Worm (Caenorhabditis elegans) whole organism, L4 larva: ENCODE data around the gene mab-21.

Source experiments
- F26F4.8 ChIP-seq: fragments of 200-800 bp; sonication (Bioruptor generic); conservative IDR thresholded peaks from 2 replicates; pipeline ENCODE4 v1.3.6; 2022; ENCODE audit warnings: missing genetic modification characterization, missing compliant biosample characterization
- T20F7.1 ChIP-seq: fragments of 200-800 bp; sonication (Bioruptor generic); optimal IDR thresholded peaks from 2 replicates; lab custom pipeline; 2018; ENCODE audit warnings: mild to moderate bottlenecking, missing genetic modification characterization, missing compliant biosample characterization
- ZK546.5 ChIP-seq, 2 experiments: sonication (generic microtip); optimal IDR thresholded peaks; 2 replicates each; lab custom pipeline; 2017; ENCODE audit warnings: missing biosample characterization in 2 of 2, missing genetic modification characterization in 2 of 2
- aha-1 ChIP-seq: fragments of 150-350 bp; peaks from one replicate; lab custom pipeline; 2014; ENCODE audit warnings: missing biosample characterization, missing genetic modification characterization
- ceh-28 ChIP-seq: fragments of 150-350 bp; optimal IDR thresholded peaks from 2 replicates; lab custom pipeline; 2014; ENCODE audit warnings: missing biosample characterization, missing genetic modification reagents, missing genetic modification characterization
- ceh-44 ChIP-seq: fragments of 200-800 bp; sonication (Bioruptor generic); IDR thresholded peaks from 2 replicates; pipeline ENCODE4 v1.3.6; 2022; ENCODE audit warnings: missing genetic modification reagents, missing genetic modification characterization, missing compliant biosample characterization
- ceh-62 ChIP-seq: sonication (generic microtip); optimal IDR thresholded peaks from 2 replicates; lab custom pipeline; 2017; ENCODE audit warnings: missing biosample characterization, missing genetic modification characterization
- cey-2 ChIP-seq: sonication (generic microtip); optimal IDR thresholded peaks from 3 replicates; lab custom pipeline; 2017; ENCODE audit warnings: missing genetic modification characterization, mild to moderate bottlenecking, missing compliant biosample characterization, antibody characterized with exemption, borderline replicate concordance; ENCODE audit not compliant: insufficient read depth
- ctbp-1 ChIP-seq: fragments of 200-800 bp; sonication (Bioruptor generic); IDR thresholded peaks from 2 replicates; pipeline ENCODE4 v1.3.6; 2022; ENCODE audit warnings: missing genetic modification reagents, missing genetic modification characterization, missing compliant biosample characterization
- daf-12 ChIP-seq: fragments of 150-350 bp; optimal IDR thresholded peaks from 2 replicates; lab custom pipeline; 2014; ENCODE audit warnings: missing biosample characterization, missing genetic modification reagents, missing genetic modification characterization
- daf-19 ChIP-seq: fragments of 200-800 bp; sonication (Bioruptor generic); conservative IDR thresholded peaks from 2 replicates; pipeline ENCODE4 v1.3.6; 2022; ENCODE audit warnings: missing genetic modification characterization, missing compliant biosample characterization
- dmd-6 ChIP-seq: fragments of 200-800 bp; sonication (Bioruptor generic); IDR thresholded peaks from 2 replicates; pipeline ENCODE4 v1.3.6; 2022; ENCODE audit warnings: missing genetic modification reagents, missing genetic modification characterization, missing compliant biosample characterization
- dmd-8 ChIP-seq: fragments of 200-800 bp; sonication (Bioruptor generic); IDR thresholded peaks from 2 replicates; pipeline ENCODE4 v1.3.6; 2022; ENCODE audit warnings: missing genetic modification characterization, missing compliant biosample characterization
- dpl-1 ChIP-seq: fragments of 150-350 bp; optimal IDR thresholded peaks from 2 replicates; lab custom pipeline; 2014; ENCODE audit warnings: missing biosample characterization, missing genetic modification reagents, missing genetic modification characterization
- egl-43 ChIP-seq: fragments of 200-800 bp; sonication (Bioruptor generic); IDR thresholded peaks from 2 replicates; pipeline ENCODE4 v1.3.6; 2022; ENCODE audit warnings: missing genetic modification reagents, missing genetic modification characterization, missing compliant biosample characterization
- fos-1 ChIP-seq: fragments of 150-350 bp; optimal IDR thresholded peaks from 2 replicates; lab custom pipeline; 2014; ENCODE audit warnings: missing biosample characterization, missing genetic modification characterization
- hlh-11 ChIP-seq: fragments of 200-800 bp; sonication (Bioruptor generic); optimal IDR thresholded peaks from 2 replicates; lab custom pipeline; 2018; ENCODE audit warnings: mild to moderate bottlenecking, missing genetic modification characterization, missing compliant biosample characterization
- hlh-30 ChIP-seq: sonication (generic microtip); optimal IDR thresholded peaks from 2 replicates; lab custom pipeline; 2017; ENCODE audit warnings: antibody characterized with exemption, mild to moderate bottlenecking, missing genetic modification characterization, missing compliant biosample characterization; ENCODE audit not compliant: insufficient read depth
- hmg-1.1 ChIP-seq: fragments of 200-800 bp; sonication (Bioruptor generic); IDR thresholded peaks from 2 replicates; pipeline ENCODE4 v1.3.6; 2022; ENCODE audit warnings: missing genetic modification reagents, missing genetic modification characterization, missing compliant biosample characterization
- lin-29 ChIP-seq: fragments of 200-800 bp; sonication (Bioruptor generic); IDR thresholded peaks from 2 replicates; pipeline ENCODE4 v1.3.6; 2022; ENCODE audit warnings: missing genetic modification reagents, missing genetic modification characterization, missing compliant biosample characterization
- lin-38 ChIP-seq: fragments of 200-800 bp; sonication (Bioruptor generic); IDR thresholded peaks from 2 replicates; pipeline ENCODE4 v1.3.6; 2022; ENCODE audit warnings: missing genetic modification reagents, missing genetic modification characterization, missing compliant biosample characterization
- lsy-2 ChIP-seq, 2 experiments: fragments of 150-350 bp in 1 of 2; sonication (generic microtip) in 1 of 2; optimal IDR thresholded peaks; 2 replicates each; lab custom pipeline; 2014 to 2017; ENCODE audit warnings: missing biosample characterization in 2 of 2, missing genetic modification characterization in 2 of 2
- mdt-29 ChIP-seq: fragments of 200-800 bp; sonication (Bioruptor generic); IDR thresholded peaks from 2 replicates; pipeline ENCODE4 v1.3.6; 2022; ENCODE audit warnings: missing genetic modification reagents, missing genetic modification characterization, missing compliant biosample characterization
- mes-2 ChIP-seq: sonication (generic microtip); optimal IDR thresholded peaks from 2 replicates; lab custom pipeline; 2016; ENCODE audit warnings: missing genotype, mild to moderate bottlenecking, missing genetic modification characterization, missing compliant biosample characterization; ENCODE audit not compliant: poor library complexity, severe bottlenecking
- nhr-10 ChIP-seq: fragments of 150-350 bp; optimal IDR thresholded peaks from 2 replicates; lab custom pipeline; 2014; ENCODE audit warnings: missing biosample characterization, missing genetic modification characterization
- nhr-11 ChIP-seq: fragments of 150-350 bp; optimal IDR thresholded peaks from 2 replicates; lab custom pipeline; 2014; ENCODE audit warnings: missing biosample characterization, missing genetic modification characterization
- nhr-42 ChIP-seq: fragments of 200-800 bp; sonication (Bioruptor generic); IDR thresholded peaks from 2 replicates; pipeline ENCODE4 v1.3.6; 2022; ENCODE audit warnings: missing genetic modification characterization, missing compliant biosample characterization
- nhr-48 ChIP-seq: sonication (generic microtip); optimal IDR thresholded peaks from 2 replicates; lab custom pipeline; 2016; ENCODE audit warnings: mild to moderate bottlenecking, missing genetic modification characterization, missing compliant biosample characterization
- nhr-6 ChIP-seq: fragments of 150-350 bp; optimal IDR thresholded peaks from 2 replicates; lab custom pipeline; 2014; ENCODE audit warnings: missing biosample characterization, missing genetic modification characterization
- rbr-2 ChIP-seq: sonication (generic microtip); optimal IDR thresholded peaks from 2 replicates; lab custom pipeline; 2016; ENCODE audit warnings: missing genotype, missing genetic modification characterization, missing compliant biosample characterization
- set-16 ChIP-seq: fragments of 200-800 bp; sonication (Bioruptor generic); IDR thresholded peaks from 2 replicates; pipeline ENCODE4 v1.3.6; 2022; ENCODE audit warnings: missing genetic modification reagents, missing genetic modification characterization, missing compliant biosample characterization
- spr-1 ChIP-seq: sonication (generic microtip); optimal IDR thresholded peaks from 2 replicates; lab custom pipeline; 2016; ENCODE audit warnings: mild to moderate bottlenecking, missing genetic modification characterization, missing compliant biosample characterization
- tag-97 ChIP-seq: fragments of 200-800 bp; sonication (Bioruptor generic); IDR thresholded peaks from 2 replicates; pipeline ENCODE4 v1.3.6; 2022; ENCODE audit warnings: missing genetic modification characterization, missing compliant biosample characterization
- unc-130 ChIP-seq: sonication (generic microtip); optimal IDR thresholded peaks from 2 replicates; lab custom pipeline; 2016; ENCODE audit warnings: missing genetic modification reagents, missing genetic modification characterization, missing compliant biosample characterization
- unc-39 ChIP-seq: sonication (generic microtip); optimal IDR thresholded peaks from 2 replicates; lab custom pipeline; 2017; ENCODE audit warnings: missing biosample characterization, missing genetic modification characterization
- unc-62 ChIP-seq, 3 experiments: fragments of 150-350 bp in 1 of 3; sonication (generic microtip); optimal IDR thresholded peaks in 2 of 3; peaks in 1 of 3; 1 replicate in 1 of 3; 2 replicates in 2 of 3; lab custom pipeline; 2014 to 2017; ENCODE audit warnings: missing biosample characterization in 3 of 3, missing genetic modification characterization in 3 of 3, missing genetic modification reagents in 3 of 3, missing genotype in 1 of 3
- vab-7 ChIP-seq: fragments of 200-800 bp; sonication (Bioruptor generic); IDR thresholded peaks from 2 replicates; pipeline ENCODE4 v1.3.6; 2022; ENCODE audit warnings: missing genetic modification reagents, missing genetic modification characterization, missing compliant biosample characterization
- zfp-2 ChIP-seq: sonication (generic microtip); optimal IDR thresholded peaks from 2 replicates; lab custom pipeline; 2016; ENCODE audit warnings: mild to moderate bottlenecking, missing genetic modification characterization, missing compliant biosample characterization
- zfp-3 ChIP-seq: fragments of 200-800 bp; sonication (Bioruptor generic); conservative IDR thresholded peaks from 2 replicates; pipeline ENCODE4 v1.3.6; 2022; ENCODE audit warnings: missing genetic modification reagents, missing genetic modification characterization, missing compliant biosample characterization
- zip-11 ChIP-seq: fragments of 200-800 bp; sonication (Bioruptor generic); IDR thresholded peaks from 2 replicates; pipeline ENCODE4 v1.3.6; 2022; ENCODE audit warnings: missing genetic modification characterization, missing compliant biosample characterization
- ztf-11 ChIP-seq: fragments of 150-350 bp; optimal IDR thresholded peaks from 2 replicates; lab custom pipeline; 2014; ENCODE audit warnings: missing biosample characterization, missing genetic modification characterization

mab-21 gene

DNA sequence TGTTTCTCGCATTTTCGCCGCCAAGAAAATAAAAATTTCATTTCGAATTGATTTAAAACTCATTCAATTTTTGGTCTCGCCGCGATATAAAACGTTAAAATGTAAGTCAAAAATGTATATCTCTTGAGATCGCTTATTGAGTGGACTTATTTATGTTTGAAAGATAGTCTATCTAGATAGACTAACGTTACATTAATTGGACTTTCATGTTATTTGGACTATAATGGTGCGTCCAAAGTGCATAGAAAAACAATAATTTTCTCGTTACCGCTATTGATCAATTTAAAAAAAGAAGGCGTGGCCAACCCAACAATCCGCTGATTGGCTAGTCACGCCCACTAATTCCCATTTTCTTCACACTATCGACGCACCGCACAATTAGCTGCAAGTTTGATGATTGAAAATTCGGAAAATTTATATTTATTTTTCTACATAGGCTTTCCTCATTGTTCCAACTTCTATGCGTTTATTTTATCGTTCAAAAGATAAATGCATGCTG lies 16.4 kb upstream of the mab-21 start, which contains the start of gene F35G12.5:
Gene F35G12.5 (plus strand): TSS at position 51 of the 499 bp plus-strand sequence.
- TF ChIP-seq nhr-42 (GFP tag; lab: Robert Waterston, UW): no peak
- TF ChIP-seq fos-1: no peak
- TF ChIP-seq egl-43 (GFP tag; lab: Robert Waterston, UW): no peak
- TF ChIP-seq nhr-10 (tag; lab: Kevin White, UChicago): no peak
- no peak for TF ChIP-seq tag-97 (GFP tag; lab: Robert Waterston, UW)
- TF ChIP-seq zfp-3: no peak
- TF ChIP-seq unc-39 (tag; lab: Kevin White, UChicago): no peak
- no peak for TF ChIP-seq lin-29 (GFP tag; lab: Robert Waterston, UW)
- no peak for TF ChIP-seq set-16 (GFP tag; lab: Robert Waterston, UW)
- no peak for TF ChIP-seq zip-11 (GFP tag; lab: Robert Waterston, UW)
- TF ChIP-seq, all 104 proteins: peak for 0

DNA sequence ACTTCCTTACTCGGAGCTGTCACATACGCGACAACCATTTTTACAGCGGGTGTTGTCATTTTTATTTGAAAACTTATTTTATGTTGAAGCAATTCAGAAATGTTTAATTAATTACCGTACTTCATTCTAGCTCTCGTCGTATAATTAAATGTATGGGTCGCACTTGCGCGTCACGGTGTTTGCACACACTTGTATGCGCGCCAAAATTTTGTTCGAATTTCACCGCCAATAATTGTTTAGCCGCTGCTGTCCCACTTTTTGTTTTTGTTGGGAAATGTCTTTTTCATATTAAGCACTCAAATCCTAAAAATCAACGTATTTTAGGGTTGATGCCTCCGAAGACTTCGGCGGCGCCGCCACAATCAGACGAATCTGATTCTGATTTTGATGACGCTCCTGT lies 13.4 kb upstream of the mab-21 start, which contains the start of the genes F35G12.7 and smc-4:
Gene F35G12.7 (minus strand): TSS at position 154 of the 400 bp plus-strand sequence.
Gene smc-4 (plus strand): TSS at position 325 of the 400 bp plus-strand sequence.
- TF ChIP-seq dpl-1 (peak; percentile 85), aha-1 (no peak), rbr-2 (tag; lab: Kevin White, UChicago) (peak; percentile 26), unc-130 (peak; percentile 56), dmd-8 (GFP tag; lab: Robert Waterston, UW) (no peak), vab-7 (GFP tag; lab: Robert Waterston, UW) (no peak), ceh-62 (tag; lab: Kevin White, UChicago) (no peak), daf-12 (tag; lab: Kevin White, UChicago) (no peak), nhr-6 (peak; percentile 19), daf-19 (GFP tag; lab: Robert Waterston, UW) (peak; percentile 58; the same call in 1 of the 2 replicates), ztf-11 (tag; lab: Kevin White, UChicago) (no peak), tag-97 (GFP tag; lab: Robert Waterston, UW) (no peak), mdt-29 (GFP tag; lab: Robert Waterston, UW) (no peak), lsy-2 (tag; optimal IDR thresholded peaks at IDR 0.05; lab: Kevin White, UChicago) (peak; percentile 60 to 93), hlh-11 (tag; lab: Kevin White, UChicago) (peak; percentile 34), T20F7.1 (GFP tag; lab: Kevin White, UChicago) (no peak), nhr-48 (tag; lab: Kevin White, UChicago) (no peak), cey-2 (no peak), F26F4.8 (GFP tag; lab: Robert Waterston, UW) (no peak), hlh-30 (no peak), lin-38 (GFP tag; lab: Robert Waterston, UW) (peak; percentile 66), ceh-28 (tag; lab: Kevin White, UChicago) (no peak), spr-1 (tag; lab: Kevin White, UChicago) (no peak), ZK546.5 (tag; optimal IDR thresholded peaks at IDR 0.05; lab: Kevin White, UChicago) (no peak), ceh-44 (GFP tag; lab: Robert Waterston, UW) (0 out of 2 replicates have a peak, but pooled peaks have one; percentile 30), dmd-6 (peak; percentile 47; the same call in 1 of the 2 replicates), hmg-1.1 (GFP tag; lab: Robert Waterston, UW) (peak; percentile 34; the same call in 1 of the 2 replicates), unc-62 (GFP tag; optimal IDR thresholded peaks at IDR 0.05 in 1 of 2; lab: Kevin White, UChicago) (peak in 1 of 2 experiments; percentile 86), unc-62 (tag; optimal IDR thresholded peaks at IDR 0.05; lab: Kevin White, UChicago) (no peak), mes-2 (tag; lab: Kevin White, UChicago) (peak; percentile 78), zfp-2 (tag; lab: Kevin White, UChicago) (no peak), nhr-11 (tag; lab: Kevin White, UChicago) (no peak), ctbp-1 (no peak)
